Fruit fly (Drosophila melanogaster) whole organism, adult: ENCODE data around the gene CG33514.

Experiments
- CG1620 ChIP-seq: fragments of 200-800 bp; sonication (Bioruptor generic); optimal IDR thresholded peaks from 2 replicates; lab custom pipeline; 2016; ENCODE audit warnings: missing biosample characterization, missing genetic modification characterization
- CG33017 ChIP-seq: fragments of 200-800 bp; sonication (Bioruptor generic); optimal IDR thresholded peaks from 2 replicates; lab custom pipeline; 2018; ENCODE audit warnings: missing biosample characterization, mild to moderate bottlenecking, missing genetic modification characterization, moderate library complexity
- CG7101 ChIP-seq: fragments of 200-800 bp; sonication (Bioruptor generic); optimal IDR thresholded peaks from 2 replicates; lab custom pipeline; 2018; ENCODE audit warnings: missing biosample characterization, mild to moderate bottlenecking, missing genetic modification characterization, moderate library complexity
- Hr96 ChIP-seq: fragments of 200-800 bp; sonication (Bioruptor generic); optimal IDR thresholded peaks from 2 replicates; lab custom pipeline; 2016; ENCODE audit warnings: missing biosample characterization, missing genetic modification characterization
- Mnt ChIP-seq: fragments of 200-800 bp; sonication (Bioruptor generic); optimal IDR thresholded peaks from 2 replicates; lab custom pipeline; 2016; ENCODE audit warnings: missing biosample characterization, mild to moderate bottlenecking, missing genetic modification characterization
- bab1 ChIP-seq: fragments of 200-800 bp; sonication (Bioruptor generic); optimal IDR thresholded peaks from 3 replicates; lab custom pipeline; 2019; ENCODE audit warnings: missing biosample characterization, mild to moderate bottlenecking, missing genetic modification characterization, moderate library complexity
- ovo ChIP-seq: fragments of 200-800 bp; sonication (Bioruptor generic); optimal IDR thresholded peaks from 2 replicates; lab custom pipeline; 2016; ENCODE audit warnings: missing biosample characterization, missing genetic modification characterization
- tj ChIP-seq: fragments of 200-800 bp; sonication (Bioruptor generic); optimal IDR thresholded peaks from 3 replicates; lab custom pipeline; 2017; ENCODE audit warnings: missing biosample characterization, mild to moderate bottlenecking, missing genetic modification characterization, moderate library complexity

DNA sequence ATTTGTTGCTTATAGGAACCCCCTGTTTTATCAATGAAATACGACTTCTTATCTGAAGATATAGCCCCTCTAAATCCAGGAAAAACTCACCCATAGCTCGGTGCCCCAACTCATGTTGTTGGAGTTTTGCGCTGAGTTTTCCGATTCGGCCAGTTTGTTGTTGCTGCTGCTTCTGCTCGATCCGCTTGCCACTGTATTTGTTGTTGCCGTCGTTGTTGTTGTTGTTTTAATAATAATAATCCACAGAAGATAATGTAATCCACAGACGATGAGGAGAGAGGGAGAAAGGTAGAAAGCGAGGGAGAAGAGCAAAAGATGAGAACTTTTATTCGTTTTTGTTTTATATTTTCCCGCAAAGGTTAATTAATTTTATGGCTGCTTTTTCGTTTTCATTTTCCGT is 2.3 kb upstream of the CG33514 start:
- no peak for TF ChIP-seq bab1 (GFP tag; lab: Kevin White, UChicago)
- TF ChIP-seq Hr96 = no peak
- no peak for TF ChIP-seq CG1620 (GFP tag; lab: Kevin White, UChicago)
- TF ChIP-seq ovo (GFP tag; lab: Kevin White, UChicago) = no peak
- no peak for TF ChIP-seq Mnt (GFP tag; lab: Kevin White, UChicago)
- no peak for TF ChIP-seq tj (GFP tag; lab: Kevin White, UChicago)
- no peak for TF ChIP-seq CG33017 (tag; lab: Kevin White, UChicago)
- no peak for TF ChIP-seq CG7101 (tag; lab: Kevin White, UChicago)
